Fruit fly (Drosophila melanogaster) whole organism, embryonic: Measurements from ENCODE around the gene scaf6.
A peak's percentile ranks its signal among the peaks of the same experiment; 100 is the strongest.

ENCODE experiments used
- Asciz ChIP-seq: fragments of 200-800 bp; sonication (Bioruptor generic); optimal IDR thresholded peaks from 2 replicates; lab custom pipeline; 2017; ENCODE audit warnings: missing biosample characterization, mild to moderate bottlenecking, missing genetic modification characterization, missing genetic modification reagents
- Atf6 ChIP-seq: fragments of 200-800 bp; sonication (Bioruptor generic); IDR thresholded peaks from 2 replicates; pipeline ENCODE4 v1.3.6; 2022; ENCODE audit warnings: missing biosample characterization, missing genetic modification characterization
- Bteb2 ChIP-seq: fragments of 200-800 bp; sonication (Bioruptor generic); optimal IDR thresholded peaks from 2 replicates; lab custom pipeline; 2016; ENCODE audit warnings: missing biosample characterization, missing genetic modification characterization
- CG10462 ChIP-seq: fragments of 200-800 bp; sonication (Bioruptor generic); optimal IDR thresholded peaks from 2 replicates; lab custom pipeline; 2016; ENCODE audit warnings: missing biosample characterization, missing genetic modification characterization
- CG12104 ChIP-seq: fragments of 200-800 bp; sonication (Bioruptor generic); optimal IDR thresholded peaks from 3 replicates; lab custom pipeline; 2016; ENCODE audit warnings: missing biosample characterization, missing genetic modification characterization
- CG12299 ChIP-seq: fragments of 200-800 bp; sonication (Bioruptor generic); optimal IDR thresholded peaks from 2 replicates; lab custom pipeline; 2018; ENCODE audit warnings: missing biosample characterization, mild to moderate bottlenecking, missing genetic modification characterization
- CG13296 ChIP-seq: fragments of 200-800 bp; sonication (Bioruptor generic); optimal IDR thresholded peaks from 3 replicates; lab custom pipeline; 2018; ENCODE audit warnings: missing biosample characterization, mild to moderate bottlenecking, missing genetic modification characterization
- CG14860 ChIP-seq: fragments of 200-800 bp; sonication (Bioruptor generic); IDR thresholded peaks from 3 replicates; pipeline ENCODE4 v1.3.6; 2022; ENCODE audit warnings: missing biosample characterization, missing genetic modification characterization; ENCODE audit not compliant: partially characterized antibody
- CG15269 ChIP-seq: fragments of 200-800 bp; sonication (Bioruptor generic); optimal IDR thresholded peaks from 2 replicates; lab custom pipeline; 2018; ENCODE audit warnings: missing biosample characterization, mild to moderate bottlenecking, missing genetic modification characterization, moderate library complexity
- CG16815 ChIP-seq: fragments of 200-800 bp; sonication (Bioruptor generic); optimal IDR thresholded peaks from 3 replicates; lab custom pipeline; 2017; ENCODE audit warnings: missing biosample characterization, mild to moderate bottlenecking, missing genetic modification characterization
- CG17385 ChIP-seq: fragments of 200-800 bp; sonication (Bioruptor generic); optimal IDR thresholded peaks from 3 replicates; lab custom pipeline; 2018; ENCODE audit warnings: missing biosample characterization, mild to moderate bottlenecking, missing genetic modification characterization
- CG17912 ChIP-seq: fragments of 200-800 bp; sonication (Bioruptor generic); optimal IDR thresholded peaks from 2 replicates; lab custom pipeline; 2018; ENCODE audit warnings: missing biosample characterization, mild to moderate bottlenecking, missing genetic modification characterization
- CG2120 ChIP-seq: fragments of 200-800 bp; sonication (Bioruptor generic); optimal IDR thresholded peaks from 3 replicates; lab custom pipeline; 2016; ENCODE audit warnings: missing biosample characterization, missing genetic modification characterization
- CG2129 ChIP-seq: fragments of 200-800 bp; sonication (Bioruptor generic); IDR thresholded peaks from 2 replicates; pipeline ENCODE4 v1.3.6; 2022; ENCODE audit warnings: missing biosample characterization, missing genetic modification characterization; ENCODE audit not compliant: partially characterized antibody
- CG31365 ChIP-seq: fragments of 200-800 bp; sonication (Bioruptor generic); optimal IDR thresholded peaks from 2 replicates; lab custom pipeline; 2018; ENCODE audit warnings: missing biosample characterization, mild to moderate bottlenecking, missing genetic modification characterization
- CG31441 ChIP-seq: fragments of 200-800 bp; sonication (Bioruptor generic); IDR thresholded peaks from 2 replicates; pipeline ENCODE4 v1.3.6; 2022; ENCODE audit warnings: missing biosample characterization, missing genetic modification characterization
- CG4424 ChIP-seq: fragments of 200-800 bp; sonication (Bioruptor generic); optimal IDR thresholded peaks from 3 replicates; lab custom pipeline; 2016; ENCODE audit warnings: missing biosample characterization, missing genetic modification characterization
- CG5180 ChIP-seq: fragments of 200-800 bp; sonication (Bioruptor generic); optimal IDR thresholded peaks from 3 replicates; lab custom pipeline; 2017; ENCODE audit warnings: missing biosample characterization, missing genetic modification characterization, mild to moderate bottlenecking, moderate library complexity, missing genetic modification reagents
- CG5245 ChIP-seq: fragments of 200-800 bp; sonication (Bioruptor generic); optimal IDR thresholded peaks from 3 replicates; lab custom pipeline; 2016; ENCODE audit warnings: missing biosample characterization, missing genetic modification characterization
- CG7839 ChIP-seq: fragments of 200-800 bp; sonication (Bioruptor generic); optimal IDR thresholded peaks from 3 replicates; lab custom pipeline; 2018; ENCODE audit warnings: missing biosample characterization, mild to moderate bottlenecking, missing genetic modification characterization, moderate library complexity
- CG7928 ChIP-seq: fragments of 200-800 bp; sonication (Bioruptor generic); optimal IDR thresholded peaks from 2 replicates; lab custom pipeline; 2017; ENCODE audit warnings: missing biosample characterization, mild to moderate bottlenecking, missing genetic modification characterization
- CHES-1-like ChIP-seq: fragments of 200-800 bp; sonication (Bioruptor generic); optimal IDR thresholded peaks from 2 replicates; lab custom pipeline; 2016; ENCODE audit warnings: missing biosample characterization, missing genetic modification characterization
- Fer2 ChIP-seq: fragments of 200-800 bp; sonication (Bioruptor generic); optimal IDR thresholded peaks from 2 replicates; lab custom pipeline; 2018; ENCODE audit warnings: missing biosample characterization, mild to moderate bottlenecking, missing genetic modification characterization, moderate library complexity
- Hr51 ChIP-seq, 2 experiments: fragments of 200-800 bp; sonication (Bioruptor generic); optimal IDR thresholded peaks; 2 replicates in 1 of 2; 3 replicates in 1 of 2; lab custom pipeline; 2016 to 2018; ENCODE audit warnings: missing biosample characterization in 2 of 2, missing genetic modification characterization in 2 of 2, mild to moderate bottlenecking in 1 of 2, moderate library complexity in 1 of 2
- MBD-R2 ChIP-seq: fragments of 200-800 bp; sonication (Bioruptor generic); IDR thresholded peaks from 2 replicates; pipeline ENCODE4 v1.3.6; 2022; ENCODE audit warnings: missing biosample characterization, missing genetic modification characterization
- Mes4 ChIP-seq: fragments of 200-800 bp; sonication (Bioruptor generic); optimal IDR thresholded peaks from 2 replicates; lab custom pipeline; 2016; ENCODE audit warnings: missing biosample characterization, missing genetic modification characterization
- Neu2 ChIP-seq: fragments of 200-800 bp; sonication (Bioruptor generic); optimal IDR thresholded peaks from 3 replicates; lab custom pipeline; 2016; ENCODE audit warnings: missing biosample characterization, missing genetic modification characterization, borderline replicate concordance
- Nf-YB ChIP-seq: fragments of 200-800 bp; sonication (Bioruptor generic); optimal IDR thresholded peaks from 3 replicates; lab custom pipeline; 2019; ENCODE audit warnings: missing biosample characterization, mild to moderate bottlenecking, missing genetic modification characterization, moderate library complexity
- Sox102F ChIP-seq: fragments of 200-800 bp; sonication (Bioruptor generic); optimal IDR thresholded peaks from 2 replicates; lab custom pipeline; 2018; ENCODE audit warnings: missing biosample characterization, mild to moderate bottlenecking, missing genetic modification characterization, moderate library complexity
- Spps ChIP-seq: fragments of 200-800 bp; sonication (Bioruptor generic); optimal IDR thresholded peaks from 2 replicates; lab custom pipeline; 2018; ENCODE audit warnings: missing biosample characterization, mild to moderate bottlenecking, missing genetic modification characterization
- ato ChIP-seq: fragments of 200-800 bp; sonication (Bioruptor generic); IDR thresholded peaks from 2 replicates; pipeline ENCODE4 v1.3.6; 2022; ENCODE audit warnings: missing biosample characterization, missing genetic modification characterization; ENCODE audit not compliant: partially characterized antibody
- cad ChIP-seq: fragments of >200 bp; optimal IDR thresholded peaks from 2 replicates; lab custom pipeline; 2017; ENCODE audit warnings: missing biosample characterization, missing genetic modification characterization
- cg ChIP-seq: fragments of 200-800 bp; sonication (Bioruptor generic); optimal IDR thresholded peaks from 3 replicates; lab custom pipeline; 2019; ENCODE audit warnings: missing biosample characterization, mild to moderate bottlenecking, missing genetic modification characterization, moderate library complexity
- gem ChIP-seq: fragments of 200-800 bp; sonication (Bioruptor generic); optimal IDR thresholded peaks from 2 replicates; lab custom pipeline; 2019; ENCODE audit warnings: missing biosample characterization, mild to moderate bottlenecking, missing genetic modification characterization, moderate library complexity
- grn ChIP-seq: fragments of 200-800 bp; sonication (Bioruptor generic); optimal IDR thresholded peaks from 3 replicates; lab custom pipeline; 2017; ENCODE audit warnings: missing biosample characterization, missing genetic modification characterization
- gsb-n ChIP-seq: fragments of 200-800 bp; sonication (Bioruptor generic); optimal IDR thresholded peaks from 3 replicates; lab custom pipeline; 2018; ENCODE audit warnings: missing biosample characterization, mild to moderate bottlenecking, missing genetic modification characterization
- hth ChIP-seq: fragments of >200 bp; optimal IDR thresholded peaks from 2 replicates; lab custom pipeline; 2017; ENCODE audit warnings: inconsistent platforms
- klu ChIP-seq: fragments of 200-800 bp; sonication (Bioruptor generic); IDR thresholded peaks from 2 replicates; pipeline ENCODE4 v1.3.6; 2022; ENCODE audit warnings: missing biosample characterization, missing genetic modification characterization
- salm ChIP-seq: fragments of 200-800 bp; sonication (Bioruptor generic); optimal IDR thresholded peaks from 2 replicates; lab custom pipeline; 2018; ENCODE audit warnings: missing biosample characterization, mild to moderate bottlenecking, missing genetic modification characterization
- sd ChIP-seq: fragments of 200-800 bp; sonication (Bioruptor generic); optimal IDR thresholded peaks from 3 replicates; lab custom pipeline; 2018; ENCODE audit warnings: missing biosample characterization, mild to moderate bottlenecking, missing genetic modification characterization, moderate library complexity
- so ChIP-seq: fragments of 200-800 bp; sonication (Bioruptor generic); IDR thresholded peaks from 3 replicates; pipeline ENCODE4 v1.3.6; 2022; ENCODE audit warnings: missing biosample characterization, missing genetic modification characterization
- sr ChIP-seq: fragments of 200-800 bp; sonication (Bioruptor generic); IDR thresholded peaks from 3 replicates; pipeline ENCODE4 v1.3.6; 2022; ENCODE audit warnings: missing biosample characterization, missing genetic modification characterization
- tin ChIP-seq: fragments of 200-800 bp; sonication (Bioruptor generic); optimal IDR thresholded peaks from 3 replicates; lab custom pipeline; 2016; ENCODE audit warnings: missing biosample characterization, missing genetic modification characterization
- toy ChIP-seq: fragments of 200-800 bp; sonication (Bioruptor generic); IDR thresholded peaks from 2 replicates; pipeline ENCODE4 v1.3.6; 2022; ENCODE audit warnings: missing biosample characterization, missing genetic modification characterization
- tup ChIP-seq: fragments of 200-800 bp; sonication (Bioruptor generic); optimal IDR thresholded peaks from 2 replicates; lab custom pipeline; 2016; ENCODE audit warnings: missing biosample characterization, mild to moderate bottlenecking, missing genetic modification characterization, moderate library complexity
- usp ChIP-seq: fragments of >200 bp; optimal IDR thresholded peaks from 2 replicates; lab custom pipeline; 2017; ENCODE audit warnings: missing biosample characterization, missing genetic modification characterization
- vfl ChIP-seq: fragments of 200-800 bp; sonication (Bioruptor generic); optimal IDR thresholded peaks from 2 replicates; lab custom pipeline; 2016; ENCODE audit warnings: missing biosample characterization, missing genetic modification characterization
- wdn ChIP-seq: fragments of 200-800 bp; sonication (Bioruptor generic); IDR thresholded peaks from 2 replicates; pipeline ENCODE4 v1.3.6; 2022; ENCODE audit warnings: missing biosample characterization, missing genetic modification characterization
- wek ChIP-seq: fragments of 200-800 bp; sonication (Bioruptor generic); optimal IDR thresholded peaks from 3 replicates; lab custom pipeline; 2018; ENCODE audit warnings: missing biosample characterization, mild to moderate bottlenecking, missing genetic modification characterization, moderate library complexity
- wor ChIP-seq: fragments of 200-800 bp; sonication (Bioruptor generic); IDR thresholded peaks from 2 replicates; pipeline ENCODE4 v1.3.6; 2022; ENCODE audit warnings: missing biosample characterization, missing genetic modification characterization
- z ChIP-seq: fragments of 200-800 bp; sonication (Bioruptor generic); IDR thresholded peaks from 3 replicates; pipeline ENCODE4 v1.3.6; 2022; ENCODE audit warnings: missing biosample characterization, missing genetic modification characterization

scaf6 gene

dm6 chr3L:17042297-17042921 lies at the start of gene scaf6, which contains the start of gene Papst2:
Gene scaf6 (minus strand): TSS chr3L:17042574.
Gene Papst2 (plus strand): TSS chr3L:17042797.
- no peak for TF ChIP-seq ato (GFP tag; lab: Robert Waterston, UW)
- no peak for TF ChIP-seq wor (GFP tag; lab: Robert Waterston, UW)
- no peak for TF ChIP-seq z (GFP tag; lab: Robert Waterston, UW)
- peak; percentile 97 for TF ChIP-seq CG17385
- TF ChIP-seq CG15269, result no peak
- TF ChIP-seq Neu2, result no peak
- TF ChIP-seq grn (GFP tag; lab: Kevin White, UChicago), result no peak
- TF ChIP-seq tup (GFP tag; lab: Kevin White, UChicago), result no peak
- no peak for TF ChIP-seq sr (GFP tag; lab: Robert Waterston, UW)
- no peak for TF ChIP-seq CG16815
- no peak for TF ChIP-seq tin (GFP tag; lab: Kevin White, UChicago)
- no peak for TF ChIP-seq CG7928 (GFP tag; lab: Kevin White, UChicago)
- TF ChIP-seq Spps (tag; lab: Kevin White, UChicago), result no peak
- no peak for TF ChIP-seq gsb-n (tag; lab: Kevin White, UChicago)
- 0 out of 3 replicates have a peak, but pooled peaks have one; percentile 32 for TF ChIP-seq CG14860 (GFP tag; lab: Robert Waterston, UW)
- no peak for TF ChIP-seq Hr51 (GFP tag; optimal IDR thresholded peaks at IDR 0.05; lab: Kevin White, UChicago)
- no peak for TF ChIP-seq Fer2 (tag; lab: Kevin White, UChicago)
- no peak for TF ChIP-seq sd
- TF ChIP-seq wek (GFP tag; lab: Kevin White, UChicago), result no peak
- peak; percentile 23 for TF ChIP-seq CG4424 (GFP tag; lab: Kevin White, UChicago)
- no peak for TF ChIP-seq CG31441 (GFP tag; lab: Robert Waterston, UW)
- no peak for TF ChIP-seq CG31365
- no peak for TF ChIP-seq Asciz
- no peak for TF ChIP-seq Atf6 (GFP tag; lab: Robert Waterston, UW)
- TF ChIP-seq so (GFP tag; lab: Robert Waterston, UW), result no peak
- TF ChIP-seq hth, result no peak
- no peak for TF ChIP-seq wdn (GFP tag; lab: Robert Waterston, UW)
- no peak for TF ChIP-seq CG5245 (GFP tag; lab: Kevin White, UChicago)
- TF ChIP-seq gem (tag; lab: Kevin White, UChicago), result no peak
- no peak for TF ChIP-seq CG2129
- no peak for TF ChIP-seq CG17912 (GFP tag; lab: Kevin White, UChicago)
- peak; percentile 10 for TF ChIP-seq CG12104 (GFP tag; lab: Kevin White, UChicago)
- TF ChIP-seq Mes4, result no peak
- TF ChIP-seq cad (GFP tag; lab: Kevin White, UChicago), result no peak
- TF ChIP-seq CG12299 (tag; lab: Kevin White, UChicago), result no peak
- peak; percentile 20 for TF ChIP-seq CG2120 (GFP tag; lab: Kevin White, UChicago)
- no peak for TF ChIP-seq CG13296 (GFP tag; lab: Kevin White, UChicago)
- peak; percentile 70 for TF ChIP-seq CHES-1-like
- no peak for TF ChIP-seq vfl (GFP tag; lab: Kevin White, UChicago)
- no peak for TF ChIP-seq Sox102F
- TF ChIP-seq CG10462 (GFP tag; lab: Kevin White, UChicago), result no peak
- TF ChIP-seq cg (GFP tag; lab: Kevin White, UChicago), result peak; percentile 66
- no peak for TF ChIP-seq toy (GFP tag; lab: Robert Waterston, UW)
- no peak for TF ChIP-seq klu (GFP tag; lab: Robert Waterston, UW)
- TF ChIP-seq Bteb2 (GFP tag; lab: Kevin White, UChicago), result no peak
- no peak for TF ChIP-seq CG7839 (tag; lab: Kevin White, UChicago)
- TF ChIP-seq Nf-YB (GFP tag; lab: Kevin White, UChicago), result no peak
- peak; percentile 77 for TF ChIP-seq MBD-R2 (GFP tag; lab: Robert Waterston, UW)
- TF ChIP-seq salm (tag; lab: Kevin White, UChicago), result no peak
- TF ChIP-seq usp (GFP tag; lab: Kevin White, UChicago), result no peak
- TF ChIP-seq CG5180, result no peak
